Fruit fly (Drosophila melanogaster) S2 (cell line): Measurements from ENCODE around the gene CG15306.

Experiments
- CG8478 ChIP-seq: fragments of >200 bp; optimal IDR thresholded peaks from 2 replicates; lab custom pipeline; 2018
- CTCF ChIP-seq, 2 experiments: fragments of >200 bp; optimal IDR thresholded peaks; 2 replicates each; lab custom pipeline; 2018

dm6 chrX:10367372-10367771 lies 35.8 kb upstream of the CG15306 start, which contains the start of gene CG32679:
- no peak for TF ChIP-seq CTCF (optimal IDR thresholded peaks at IDR 0.05; lab: Kevin White, UChicago)
- no peak for TF ChIP-seq CG8478 (lab: Kevin White, UChicago)
